Worm (Caenorhabditis elegans) whole organism, L1 larva: ENCODE measurements around the gene ZK863.8.
A peak's percentile ranks its signal among the peaks of the same experiment; 100 is the strongest.

Experiments
- C04F5.9 ChIP-seq: sonication (generic microtip); optimal IDR thresholded peaks from 2 replicates; lab custom pipeline; 2016; ENCODE audit warnings: missing genetic modification characterization, missing compliant biosample characterization
- C16A3.4 ChIP-seq: fragments of 150-350 bp; optimal IDR thresholded peaks from 2 replicates; lab custom pipeline; 2014; ENCODE audit warnings: missing biosample characterization, missing genetic modification characterization
- Y116A8C.19 ChIP-seq: sonication (generic microtip); optimal IDR thresholded peaks from 2 replicates; lab custom pipeline; 2016; ENCODE audit warnings: missing compliant biosample characterization, missing genetic modification characterization, borderline replicate concordance
- ceh-63 ChIP-seq: fragments of 200-800 bp; sonication (Bioruptor generic); optimal IDR thresholded peaks from 2 replicates; lab custom pipeline; 2018; ENCODE audit warnings: mild to moderate bottlenecking, missing genetic modification characterization, missing compliant biosample characterization
- ces-1 ChIP-seq: fragments of 150-350 bp; optimal IDR thresholded peaks from 2 replicates; lab custom pipeline; 2014; ENCODE audit warnings: missing biosample characterization, missing genetic modification reagents, missing genetic modification characterization
- dsc-1 ChIP-seq: sonication (generic microtip); optimal IDR thresholded peaks from 2 replicates; lab custom pipeline; 2016; ENCODE audit warnings: mild to moderate bottlenecking, missing genetic modification characterization, missing compliant biosample characterization
- efl-1 ChIP-seq, 4 experiments: fragments of 150-350 bp; optimal IDR thresholded peaks in 3 of 4; peaks in 1 of 4; 1 replicate in 1 of 4; 2 replicates in 3 of 4; lab custom pipeline; 2014; ENCODE audit warnings: missing biosample characterization in 2 of 4, missing genetic modification characterization in 2 of 4, missing genetic modification reagents in 2 of 4
- efl-3 ChIP-seq: fragments of 200-800 bp; sonication (Bioruptor generic); optimal IDR thresholded peaks from 2 replicates; lab custom pipeline; 2018; ENCODE audit warnings: mild to moderate bottlenecking, missing genetic modification characterization, missing compliant biosample characterization
- egl-13 ChIP-seq: sonication (generic microtip); optimal IDR thresholded peaks from 2 replicates; lab custom pipeline; 2016; ENCODE audit warnings: missing genotype, missing genetic modification reagents, missing genetic modification characterization, missing compliant biosample characterization
- hlh-17 ChIP-seq: fragments of 200-800 bp; sonication (Bioruptor generic); optimal IDR thresholded peaks from 2 replicates; lab custom pipeline; 2018; ENCODE audit warnings: missing genetic modification characterization, mild to moderate bottlenecking, missing compliant biosample characterization, moderate library complexity, borderline replicate concordance
- hlh-4 ChIP-seq: sonication (generic microtip); optimal IDR thresholded peaks from 2 replicates; lab custom pipeline; 2016; ENCODE audit warnings: mild to moderate bottlenecking, missing genetic modification characterization, missing compliant biosample characterization
- lin-13 ChIP-seq: fragments of 150-350 bp; optimal IDR thresholded peaks from 2 replicates; lab custom pipeline; 2014; ENCODE audit warnings: missing biosample characterization, missing genetic modification reagents, missing genetic modification characterization
- lin-14 ChIP-seq: fragments of 200-800 bp; sonication (Bioruptor generic); optimal IDR thresholded peaks from 2 replicates; lab custom pipeline; 2018; ENCODE audit warnings: mild to moderate bottlenecking, missing genetic modification characterization, moderate library complexity, missing compliant biosample characterization
- lin-35 ChIP-seq, 2 experiments: fragments of 150-350 bp; optimal IDR thresholded peaks; 2 replicates each; lab custom pipeline; 2014; ENCODE audit warnings: missing biosample characterization in 2 of 2, missing genetic modification characterization in 2 of 2, missing genetic modification reagents in 2 of 2
- lin-39 ChIP-seq: fragments of 150-350 bp; optimal IDR thresholded peaks from 2 replicates; lab custom pipeline; 2014; ENCODE audit warnings: missing biosample characterization, missing genetic modification reagents, missing genetic modification characterization
- mdl-1 ChIP-seq, 2 experiments: fragments of 150-350 bp; optimal IDR thresholded peaks; 2 replicates each; lab custom pipeline; 2014 to 2017; ENCODE audit warnings: missing biosample characterization in 2 of 2, missing genetic modification characterization in 2 of 2, inconsistent platforms in 1 of 2
- mef-2 ChIP-seq: fragments of 150-350 bp; optimal IDR thresholded peaks from 2 replicates; lab custom pipeline; 2014; ENCODE audit warnings: missing biosample characterization, missing genetic modification characterization
- nhr-12 ChIP-seq: sonication (generic microtip); optimal IDR thresholded peaks from 2 replicates; lab custom pipeline; 2017; ENCODE audit warnings: missing biosample characterization, missing genetic modification characterization
- nhr-19 ChIP-seq: fragments of 200-800 bp; sonication (Bioruptor generic); conservative IDR thresholded peaks from 2 replicates; pipeline ENCODE4 v1.3.6; 2022; ENCODE audit warnings: missing genetic modification characterization, missing compliant biosample characterization
- nhr-20 ChIP-seq: sonication (generic microtip); optimal IDR thresholded peaks from 2 replicates; lab custom pipeline; 2016; ENCODE audit warnings: mild to moderate bottlenecking, missing genetic modification characterization, missing compliant biosample characterization
- nhr-28 ChIP-seq: fragments of 150-350 bp; optimal IDR thresholded peaks from 2 replicates; lab custom pipeline; 2014; ENCODE audit warnings: missing biosample characterization, missing genetic modification characterization
- nhr-71 ChIP-seq: sonication (generic microtip); optimal IDR thresholded peaks from 2 replicates; lab custom pipeline; 2016; ENCODE audit warnings: mild to moderate bottlenecking, missing genetic modification characterization, moderate library complexity, missing compliant biosample characterization
- nhr-84 ChIP-seq: sonication (generic microtip); optimal IDR thresholded peaks from 2 replicates; lab custom pipeline; 2017; ENCODE audit warnings: missing biosample characterization, missing genetic modification characterization
- nhr-85 ChIP-seq: sonication (generic microtip); peaks from one replicate; lab custom pipeline; 2016; ENCODE audit warnings: missing genetic modification characterization, inconsistent platforms, missing compliant biosample characterization
- pag-3 ChIP-seq: sonication (generic microtip); optimal IDR thresholded peaks from 2 replicates; lab custom pipeline; 2017; ENCODE audit warnings: missing genetic modification characterization, mild to moderate bottlenecking, missing compliant biosample characterization, antibody characterized with exemption, borderline replicate concordance; ENCODE audit not compliant: insufficient read depth
- pax-3 ChIP-seq: fragments of 200-800 bp; sonication (Bioruptor generic); optimal IDR thresholded peaks from 2 replicates; lab custom pipeline; 2018; ENCODE audit warnings: mild to moderate bottlenecking, missing genetic modification characterization, moderate library complexity, missing compliant biosample characterization
- pqm-1 ChIP-seq: sonication (generic microtip); optimal IDR thresholded peaks from 3 replicates; lab custom pipeline; 2017; ENCODE audit warnings: missing biosample characterization, missing genetic modification characterization
- rnt-1 ChIP-seq: sonication (generic microtip); optimal IDR thresholded peaks from 2 replicates; lab custom pipeline; 2016; ENCODE audit warnings: mild to moderate bottlenecking, missing genetic modification characterization, moderate library complexity, missing compliant biosample characterization
- skn-1 ChIP-seq: fragments of 150-350 bp; optimal IDR thresholded peaks from 2 replicates; lab custom pipeline; 2014; ENCODE audit warnings: missing biosample characterization, missing genetic modification characterization
- snu-23 ChIP-seq: sonication (generic microtip); optimal IDR thresholded peaks from 2 replicates; lab custom pipeline; 2016; ENCODE audit warnings: missing genetic modification characterization, missing compliant biosample characterization
- sox-4 ChIP-seq: sonication (generic microtip); optimal IDR thresholded peaks from 2 replicates; lab custom pipeline; 2016; ENCODE audit warnings: missing genetic modification characterization, missing compliant biosample characterization
- swsn-7 ChIP-seq: sonication (generic microtip); optimal IDR thresholded peaks from 2 replicates; lab custom pipeline; 2016; ENCODE audit warnings: missing genetic modification characterization, missing compliant biosample characterization
- tbx-2 ChIP-seq: sonication (generic microtip); optimal IDR thresholded peaks from 2 replicates; lab custom pipeline; 2016; ENCODE audit warnings: missing genetic modification characterization, missing compliant biosample characterization
- unc-130 ChIP-seq: fragments of 150-350 bp; optimal IDR thresholded peaks from 2 replicates; lab custom pipeline; 2017; ENCODE audit warnings: missing biosample characterization, missing genetic modification characterization, inconsistent platforms
- zag-1 ChIP-seq: fragments of 150-350 bp; optimal IDR thresholded peaks from 2 replicates; lab custom pipeline; 2014; ENCODE audit warnings: missing biosample characterization, missing genetic modification characterization
- zip-4 ChIP-seq: fragments of 200-800 bp; sonication (Bioruptor generic); optimal IDR thresholded peaks from 2 replicates; lab custom pipeline; 2018; ENCODE audit warnings: mild to moderate bottlenecking, missing genetic modification characterization, moderate library complexity, missing compliant biosample characterization
- ztf-4 ChIP-seq: fragments of 150-350 bp; optimal IDR thresholded peaks from 2 replicates; lab custom pipeline; 2014; ENCODE audit warnings: missing biosample characterization, missing genetic modification characterization

Gene ZK863.8

DNA sequence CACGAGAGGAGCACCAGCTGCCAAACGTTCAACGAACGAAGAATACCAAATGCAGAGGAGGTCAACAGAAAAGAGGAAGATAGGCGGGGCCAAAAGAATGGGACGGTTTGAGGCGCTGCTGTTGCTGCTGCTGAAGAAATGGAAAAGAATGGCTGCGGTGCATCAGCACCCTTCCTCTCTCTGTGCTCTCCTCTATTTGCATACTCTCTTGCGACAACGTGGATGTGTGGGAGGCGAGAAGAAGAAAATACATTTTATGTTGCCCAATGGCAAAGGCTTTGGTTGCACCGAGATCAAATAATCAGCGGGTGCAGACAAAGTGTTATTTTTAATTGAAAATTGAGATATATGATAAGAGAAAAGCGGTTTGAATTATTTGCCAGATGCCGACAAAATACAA, 28.9 kb downstream of the ZK863.8 start:
- peak; percentile 27 for TF ChIP-seq nhr-20
- TF ChIP-seq rnt-1 (tag; lab: Kevin White, UChicago) = peak; percentile 76
- TF ChIP-seq nhr-19 (GFP tag; lab: Robert Waterston, UW) = peak; percentile 29
- TF ChIP-seq efl-3 (GFP tag; lab: Kevin White, UChicago) = no peak
- no peak for TF ChIP-seq nhr-12
- no peak for TF ChIP-seq lin-13 (GFP tag; lab: Kevin White, UChicago)
- TF ChIP-seq snu-23 (GFP tag; lab: Kevin White, UChicago) = peak; percentile 8
- peak; percentile 81 for TF ChIP-seq nhr-85 (tag; lab: Kevin White, UChicago)
- peak in 1 of 2 experiments; percentile 14 for TF ChIP-seq efl-1 (optimal IDR thresholded peaks at IDR 0.05; lab: Kevin White, UChicago)
- peak in 1 of 2 experiments; percentile 77 for TF ChIP-seq efl-1 (GFP tag; optimal IDR thresholded peaks at IDR 0.05 in 1 of 2; lab: Kevin White, UChicago)
- peak; percentile 79 for TF ChIP-seq lin-14
- TF ChIP-seq C16A3.4 = no peak
- TF ChIP-seq nhr-71 = peak; percentile 47
- TF ChIP-seq, all 84 proteins: peak for 8

DNA sequence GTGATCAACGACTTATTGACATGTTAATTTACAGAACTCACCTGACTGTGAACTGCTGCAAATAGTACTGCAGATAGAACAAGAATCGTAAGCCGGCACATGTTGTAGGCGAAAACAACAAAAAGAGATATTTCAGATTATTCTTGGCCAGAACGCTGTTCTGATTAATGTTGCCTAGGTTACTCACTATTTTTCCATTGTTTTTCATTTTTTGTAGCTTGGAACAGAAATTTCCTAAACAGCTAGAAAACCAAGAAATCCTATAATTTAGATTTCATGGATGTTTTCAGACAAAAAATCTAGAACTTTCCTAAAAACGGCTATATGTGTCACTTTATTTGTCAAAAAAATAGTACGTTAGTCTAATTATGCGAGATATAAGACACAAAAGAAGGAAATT, 32.8 kb downstream of the ZK863.8 start, which contains the start of gene C27A7.9:
C27A7.9 (minus strand) TSS at position 101 of the 400 bp plus-strand sequence.
- TF ChIP-seq hlh-4 (tag; lab: Kevin White, UChicago) (no peak), hlh-17 (GFP tag; lab: Kevin White, UChicago) (no peak), C04F5.9 (tag; lab: Kevin White, UChicago) (no peak), nhr-12 (no peak), tbx-2 (tag; lab: Kevin White, UChicago) (no peak), nhr-19 (GFP tag; lab: Robert Waterston, UW) (no peak), pqm-1 (tag; lab: Kevin White, UChicago) (no peak), skn-1 (tag; lab: Kevin White, UChicago) (no peak), zip-4 (GFP tag; lab: Kevin White, UChicago) (no peak), sox-4 (no peak), nhr-84 (no peak), efl-1 (optimal IDR thresholded peaks at IDR 0.05; lab: Kevin White, UChicago) (no peak), efl-1 (GFP tag; optimal IDR thresholded peaks at IDR 0.05 in 1 of 2; lab: Kevin White, UChicago) (no peak), snu-23 (GFP tag; lab: Kevin White, UChicago) (no peak), lin-35 (GFP tag; optimal IDR thresholded peaks at IDR 0.05; lab: Kevin White, UChicago) (no peak), swsn-7 (tag; lab: Kevin White, UChicago) (no peak), Y116A8C.19 (tag; lab: Kevin White, UChicago) (no peak), ceh-63 (GFP tag; lab: Kevin White, UChicago) (no peak), egl-13 (tag; lab: Kevin White, UChicago) (no peak), lin-39 (no peak), mdl-1 (tag; optimal IDR thresholded peaks at IDR 0.05; lab: Kevin White, UChicago) (no peak)

DNA sequence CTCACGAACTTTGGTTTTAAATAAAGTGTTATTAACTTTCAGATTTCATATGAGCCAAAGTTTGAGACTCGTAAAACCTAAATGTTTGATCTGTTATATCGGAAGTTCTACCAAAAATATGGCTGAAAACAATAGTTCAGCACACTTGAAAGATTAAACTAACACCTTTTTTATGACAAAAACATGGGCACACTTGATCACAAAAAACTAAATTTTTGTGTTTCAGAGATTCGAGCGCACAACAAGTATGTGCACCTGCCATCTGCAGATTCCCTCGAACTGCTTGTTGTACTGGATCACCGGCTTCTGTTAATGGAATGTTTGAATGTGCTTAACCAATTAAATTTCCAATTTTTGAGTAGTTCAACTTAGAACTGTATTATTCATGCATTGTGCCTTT, 33.5 kb downstream of the ZK863.8 start:
- no peak for TF ChIP-seq mef-2
- TF ChIP-seq zag-1 = no peak

DNA sequence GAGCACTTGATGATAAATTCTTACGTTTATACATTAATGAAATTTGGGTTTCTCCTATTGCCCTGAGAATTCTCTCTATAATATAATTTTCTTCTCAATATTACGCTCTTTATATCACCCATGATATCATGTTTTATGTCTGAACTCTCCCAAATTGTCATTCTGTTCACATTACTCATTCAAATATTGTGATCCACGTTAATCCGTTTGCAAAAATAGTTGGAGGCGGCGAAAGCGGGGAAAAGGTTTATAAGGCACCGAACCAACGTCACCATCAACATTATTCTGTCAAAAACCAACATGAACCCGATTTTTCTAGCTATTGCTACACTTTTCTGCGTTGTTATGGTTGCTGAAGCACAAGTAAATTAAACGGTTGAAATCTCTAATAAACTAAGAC, 34.5 kb downstream of the ZK863.8 start, which contains the start of gene C27A7.8:
C27A7.8 (plus strand) TSS at position 301 of the 400 bp plus-strand sequence.
- TF ChIP-seq dsc-1 (tag; lab: Kevin White, UChicago) (peak; percentile 47), ces-1 (GFP tag; lab: Kevin White, UChicago) (no peak), nhr-28 (no peak), pag-3 (tag; lab: Kevin White, UChicago) (no peak), pax-3 (tag; lab: Kevin White, UChicago) (peak; percentile 26), ztf-4 (no peak), unc-130 (tag; lab: Kevin White, UChicago) (no peak)
